Worm (Caenorhabditis elegans): ENCODE results near the gene F42F12.14.

DNA sequence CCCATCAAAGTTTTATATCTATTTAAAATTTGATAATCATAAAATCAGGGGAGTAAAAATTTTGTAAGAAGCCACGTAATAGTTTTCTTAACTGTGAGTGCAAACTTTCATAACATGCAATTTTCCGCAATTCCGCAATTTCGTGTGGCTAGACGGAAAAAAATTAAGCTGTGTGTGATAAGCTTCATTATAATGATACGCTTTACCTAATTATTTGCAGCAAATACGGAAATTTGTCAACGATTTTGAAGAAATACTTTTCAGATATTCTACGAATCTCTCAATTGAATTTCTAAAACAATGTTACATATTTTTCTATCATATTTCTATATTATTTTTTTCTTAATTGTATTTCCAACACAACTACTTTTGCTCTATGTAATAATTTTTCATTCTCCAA lies 16.6 kb upstream of the F42F12.14 start, which contains the start of gene srd-46:
- TF ChIP-seq blmp-1 (tag; optimal IDR thresholded peaks at IDR 0.05) (no peak), nhr-12 (tag; optimal IDR thresholded peaks at IDR 0.05) (no peak), nhr-28 (tag; optimal IDR thresholded peaks at IDR 0.05) (no peak), unc-62 (GFP tag; optimal IDR thresholded peaks at IDR 0.05) (no peak), lin-13 (tag; optimal IDR thresholded peaks at IDR 0.05) (no peak), pha-4 (tag; optimal IDR thresholded peaks at IDR 0.05) (no peak), sptf-1 (tag; optimal IDR thresholded peaks at IDR 0.05) (no peak), mab-5 (tag; optimal IDR thresholded peaks at IDR 0.05) (no peak), mep-1 (tag; optimal IDR thresholded peaks at IDR 0.05) (no peak), nhr-237 (tag; optimal IDR thresholded peaks at IDR 0.05) (no peak), ces-1 (GFP tag; optimal IDR thresholded peaks at IDR 0.05) (no peak), M03D4.4 (tag; optimal IDR thresholded peaks at IDR 0.05) (no peak), unc-39 (tag; optimal IDR thresholded peaks at IDR 0.05) (no peak), nhr-2 (tag; optimal IDR thresholded peaks at IDR 0.05) (no peak)
